Fruit fly (Drosophila melanogaster): Measurements from ENCODE around the gene Hrb87F.

- TF ChIP-seq CG8478 (optimal IDR thresholded peaks at IDR 0.05) (no peak), CTCF (optimal IDR thresholded peaks at IDR 0.05) (no peak)
Measured at dm6 chr3R:13709839-13710238, 49.5 kb upstream of the Hrb87F start, which contains the start of gene Argp.
